Fruit fly (Drosophila melanogaster) whole organism, embryonic: ENCODE measurements around the gene CG32447.

Source experiments
- Atf3 ChIP-seq: fragments of 200-800 bp; sonication (Bioruptor generic); optimal IDR thresholded peaks from 3 replicates; lab custom pipeline; 2016; ENCODE audit warnings: missing biosample characterization, missing genetic modification characterization
- CG10366 ChIP-seq: fragments of 200-800 bp; sonication (Bioruptor generic); IDR thresholded peaks from 2 replicates; pipeline ENCODE4 v1.3.6; 2022; ENCODE audit warnings: missing biosample characterization, missing genetic modification characterization
- CG11247 ChIP-seq: fragments of 200-800 bp; sonication (Bioruptor generic); IDR thresholded peaks from 2 replicates; pipeline ENCODE4 v1.3.6; 2022; ENCODE audit warnings: missing biosample characterization, missing genetic modification characterization
- CG1233 ChIP-seq: fragments of 200-800 bp; sonication (Bioruptor generic); optimal IDR thresholded peaks from 4 replicates; lab custom pipeline; 2018; ENCODE audit warnings: missing biosample characterization, mild to moderate bottlenecking, missing genetic modification characterization
- CG14965 ChIP-seq: fragments of 200-800 bp; sonication (Bioruptor generic); optimal IDR thresholded peaks from 2 replicates; lab custom pipeline; 2016; ENCODE audit warnings: missing biosample characterization, missing genetic modification characterization, borderline replicate concordance
- CG15601 ChIP-seq: fragments of 200-800 bp; sonication (Bioruptor generic); optimal IDR thresholded peaks from 3 replicates; lab custom pipeline; 2019; ENCODE audit warnings: missing biosample characterization, mild to moderate bottlenecking, missing genetic modification characterization, moderate library complexity
- CG1602 ChIP-seq: fragments of 200-800 bp; sonication (Bioruptor generic); optimal IDR thresholded peaks from 3 replicates; lab custom pipeline; 2016; ENCODE audit warnings: missing biosample characterization, missing genetic modification characterization
- CG16813 ChIP-seq: fragments of 200-800 bp; sonication (Bioruptor generic); IDR thresholded peaks from 3 replicates; pipeline ENCODE4 v1.3.6; 2022; ENCODE audit warnings: missing biosample characterization, missing genetic modification characterization; ENCODE audit not compliant: partially characterized antibody
- CG17186 ChIP-seq: fragments of 200-800 bp; sonication (Bioruptor generic); optimal IDR thresholded peaks from 3 replicates; lab custom pipeline; 2017; ENCODE audit warnings: missing biosample characterization, missing genetic modification reagents, missing genetic modification characterization
- CG17359 ChIP-seq: fragments of 200-800 bp; sonication (Bioruptor generic); optimal IDR thresholded peaks from 3 replicates; lab custom pipeline; 2018; ENCODE audit warnings: missing biosample characterization, mild to moderate bottlenecking, missing genetic modification characterization, moderate library complexity
- CG17912 ChIP-seq: fragments of 200-800 bp; sonication (Bioruptor generic); optimal IDR thresholded peaks from 2 replicates; lab custom pipeline; 2018; ENCODE audit warnings: missing biosample characterization, mild to moderate bottlenecking, missing genetic modification characterization
- CG18764 ChIP-seq: fragments of 200-800 bp; sonication (Bioruptor generic); optimal IDR thresholded peaks from 3 replicates; lab custom pipeline; 2016; ENCODE audit warnings: missing biosample characterization, missing genetic modification characterization
- CG2678 ChIP-seq: fragments of 200-800 bp; sonication (Bioruptor generic); optimal IDR thresholded peaks from 3 replicates; lab custom pipeline; 2019; ENCODE audit warnings: missing biosample characterization, mild to moderate bottlenecking, missing genetic modification characterization, moderate library complexity
- CG2889 ChIP-seq: fragments of 200-800 bp; sonication (Bioruptor generic); IDR thresholded peaks from 3 replicates; pipeline ENCODE4 v1.3.6; 2022; ENCODE audit warnings: missing biosample characterization, missing genetic modification characterization
- CG3065 ChIP-seq: fragments of 200-800 bp; sonication (Bioruptor generic); optimal IDR thresholded peaks from 2 replicates; lab custom pipeline; 2016; ENCODE audit warnings: missing biosample characterization, missing genetic modification characterization
- CG32532 ChIP-seq: fragments of 200-800 bp; sonication (Bioruptor generic); IDR thresholded peaks from 2 replicates; pipeline ENCODE4 v1.3.6; 2022; ENCODE audit warnings: missing biosample characterization, missing genetic modification characterization
- CG32767 ChIP-seq: fragments of 200-800 bp; sonication (Bioruptor generic); IDR thresholded peaks from 2 replicates; pipeline ENCODE4 v1.3.6; 2022; ENCODE audit warnings: missing biosample characterization, missing genetic modification characterization
- CG7271 ChIP-seq: fragments of 200-800 bp; sonication (Bioruptor generic); optimal IDR thresholded peaks from 2 replicates; lab custom pipeline; 2018; ENCODE audit warnings: missing biosample characterization, mild to moderate bottlenecking, missing genetic modification characterization, moderate library complexity
- CG8765 ChIP-seq: fragments of 200-800 bp; sonication (Bioruptor generic); IDR thresholded peaks from 2 replicates; pipeline ENCODE4 v1.3.6; 2022; ENCODE audit warnings: missing biosample characterization, missing genetic modification characterization
- CG8924 ChIP-seq: fragments of 200-800 bp; optimal IDR thresholded peaks from 3 replicates; lab custom pipeline; 2019; ENCODE audit warnings: missing biosample characterization, mild to moderate bottlenecking, missing genetic modification characterization, moderate library complexity
- CHES-1-like ChIP-seq: fragments of 200-800 bp; sonication (Bioruptor generic); optimal IDR thresholded peaks from 2 replicates; lab custom pipeline; 2016; ENCODE audit warnings: missing biosample characterization, missing genetic modification characterization
- E2f1 ChIP-seq: fragments of 200-800 bp; sonication (Bioruptor generic); IDR thresholded peaks from 2 replicates; pipeline ENCODE4 v1.3.6; 2022; ENCODE audit warnings: missing biosample characterization, missing genetic modification characterization
- Elba2 ChIP-seq: fragments of 200-800 bp; sonication (Bioruptor generic); optimal IDR thresholded peaks from 3 replicates; lab custom pipeline; 2016; ENCODE audit warnings: missing biosample characterization, missing genetic modification characterization
- Ets97D ChIP-seq: fragments of 200-800 bp; sonication (Bioruptor generic); optimal IDR thresholded peaks from 3 replicates; lab custom pipeline; 2016; ENCODE audit warnings: missing biosample characterization, missing genetic modification characterization
- HLH54F ChIP-seq: fragments of 200-800 bp; sonication (Bioruptor generic); optimal IDR thresholded peaks from 3 replicates; lab custom pipeline; 2016; ENCODE audit warnings: missing biosample characterization, missing genetic modification characterization
- HmgD ChIP-seq: fragments of 200-800 bp; sonication (Bioruptor generic); optimal IDR thresholded peaks from 3 replicates; lab custom pipeline; 2016; ENCODE audit warnings: missing biosample characterization, missing genetic modification characterization
- HmgZ ChIP-seq: fragments of 200-800 bp; sonication (Bioruptor generic); optimal IDR thresholded peaks from 2 replicates; lab custom pipeline; 2018; ENCODE audit warnings: missing biosample characterization, mild to moderate bottlenecking, missing genetic modification characterization
- Lhr ChIP-seq: fragments of 200-800 bp; sonication (Bioruptor generic); optimal IDR thresholded peaks from 3 replicates; lab custom pipeline; 2017; ENCODE audit warnings: mild to moderate bottlenecking, missing biosample characterization, missing genetic modification reagents, missing genetic modification characterization
- MTF-1 ChIP-seq: fragments of 200-800 bp; sonication (Bioruptor generic); optimal IDR thresholded peaks from 2 replicates; lab custom pipeline; 2018; ENCODE audit warnings: missing biosample characterization, mild to moderate bottlenecking, missing genetic modification characterization, borderline replicate concordance
- NFAT ChIP-seq: fragments of 200-800 bp; sonication (Bioruptor generic); IDR thresholded peaks from 2 replicates; pipeline ENCODE4 v1.3.6; 2022; ENCODE audit warnings: missing biosample characterization, missing genetic modification characterization
- Optix ChIP-seq: fragments of 200-800 bp; sonication (Bioruptor generic); IDR thresholded peaks from 3 replicates; pipeline ENCODE4 v1.3.6; 2022; ENCODE audit warnings: missing biosample characterization, missing genetic modification characterization
- PHDP ChIP-seq: fragments of 200-800 bp; sonication (Bioruptor generic); optimal IDR thresholded peaks from 3 replicates; lab custom pipeline; 2018; ENCODE audit warnings: missing biosample characterization, mild to moderate bottlenecking, missing genetic modification characterization, moderate library complexity
- Pdp1 ChIP-seq, 2 experiments: fragments of 200-800 bp; sonication (Bioruptor generic); optimal IDR thresholded peaks; 3 replicates each; lab custom pipeline; 2016; ENCODE audit warnings: missing biosample characterization in 2 of 2, missing genetic modification characterization in 2 of 2, mild to moderate bottlenecking in 1 of 2, moderate library complexity in 1 of 2
- Sin3A ChIP-seq: fragments of >200 bp; optimal IDR thresholded peaks from 2 replicates; lab custom pipeline; 2018
- Ssrp ChIP-seq: fragments of 200-800 bp; sonication (Bioruptor generic); optimal IDR thresholded peaks from 2 replicates; lab custom pipeline; 2018; ENCODE audit warnings: missing biosample characterization, mild to moderate bottlenecking, missing genetic modification characterization, moderate library complexity
- ab ChIP-seq: fragments of 200-800 bp; sonication (Bioruptor generic); optimal IDR thresholded peaks from 2 replicates; lab custom pipeline; 2016; ENCODE audit warnings: missing biosample characterization, missing genetic modification characterization
- aop ChIP-seq: fragments of 200-800 bp; sonication (Bioruptor generic); IDR thresholded peaks from 2 replicates; pipeline ENCODE4 v1.3.6; 2022; ENCODE audit warnings: missing biosample characterization, missing genetic modification characterization
- eyg ChIP-seq: fragments of 200-800 bp; sonication (Bioruptor generic); optimal IDR thresholded peaks from 3 replicates; lab custom pipeline; 2016; ENCODE audit warnings: missing biosample characterization, missing genetic modification characterization
- fd102C ChIP-seq: fragments of 200-800 bp; sonication (Bioruptor generic); optimal IDR thresholded peaks from 2 replicates; lab custom pipeline; 2018; ENCODE audit warnings: missing biosample characterization, mild to moderate bottlenecking, missing genetic modification characterization, moderate library complexity
- fd96Cb ChIP-seq: fragments of 200-800 bp; sonication (Bioruptor generic); optimal IDR thresholded peaks from 2 replicates; lab custom pipeline; 2018; ENCODE audit warnings: missing biosample characterization, mild to moderate bottlenecking, missing genetic modification characterization, moderate library complexity
- gt ChIP-seq: fragments of 200-800 bp; sonication (Bioruptor generic); IDR thresholded peaks from 2 replicates; pipeline ENCODE4 v1.3.6; 2022; ENCODE audit warnings: missing biosample characterization, missing genetic modification characterization
- jing ChIP-seq: fragments of 200-800 bp; sonication (Bioruptor generic); optimal IDR thresholded peaks from 2 replicates; lab custom pipeline; 2018; ENCODE audit warnings: missing biosample characterization, mild to moderate bottlenecking, missing genetic modification characterization
- lab ChIP-seq: fragments of 200-800 bp; sonication (Bioruptor generic); optimal IDR thresholded peaks from 3 replicates; lab custom pipeline; 2017; ENCODE audit warnings: missing biosample characterization, missing genetic modification characterization, mild to moderate bottlenecking, moderate library complexity, missing genetic modification reagents
- maf-S ChIP-seq: fragments of 200-800 bp; sonication (Bioruptor generic); optimal IDR thresholded peaks from 2 replicates; lab custom pipeline; 2016; ENCODE audit warnings: missing biosample characterization, missing genetic modification characterization
- peb ChIP-seq: fragments of 200-800 bp; sonication (Bioruptor generic); IDR thresholded peaks from 2 replicates; pipeline ENCODE4 v1.3.6; 2022; ENCODE audit warnings: missing biosample characterization, missing genetic modification characterization
- pfk ChIP-seq: fragments of 200-800 bp; sonication (Bioruptor generic); optimal IDR thresholded peaks from 2 replicates; lab custom pipeline; 2018; ENCODE audit warnings: missing biosample characterization, mild to moderate bottlenecking, missing genetic modification characterization, moderate library complexity
- ro ChIP-seq: fragments of 200-800 bp; sonication (Bioruptor generic); IDR thresholded peaks from 2 replicates; pipeline ENCODE4 v1.3.6; 2022; ENCODE audit warnings: missing biosample characterization, missing genetic modification characterization
- row ChIP-seq: fragments of 200-800 bp; sonication (Bioruptor generic); IDR thresholded peaks from 3 replicates; pipeline ENCODE4 v1.3.6; 2022; ENCODE audit warnings: missing biosample characterization, missing genetic modification characterization
- sens ChIP-seq: fragments of 200-800 bp; sonication (Bioruptor generic); peaks from one replicate; lab custom pipeline; 2016; ENCODE audit warnings: missing biosample characterization, missing genetic modification characterization
- wdn ChIP-seq: fragments of 200-800 bp; sonication (Bioruptor generic); IDR thresholded peaks from 2 replicates; pipeline ENCODE4 v1.3.6; 2022; ENCODE audit warnings: missing biosample characterization, missing genetic modification characterization
- zen ChIP-seq: fragments of 200-800 bp; sonication (Bioruptor generic); optimal IDR thresholded peaks from 3 replicates; lab custom pipeline; 2018; ENCODE audit warnings: missing biosample characterization, mild to moderate bottlenecking, missing genetic modification characterization, moderate library complexity

CG32447 gene

DNA sequence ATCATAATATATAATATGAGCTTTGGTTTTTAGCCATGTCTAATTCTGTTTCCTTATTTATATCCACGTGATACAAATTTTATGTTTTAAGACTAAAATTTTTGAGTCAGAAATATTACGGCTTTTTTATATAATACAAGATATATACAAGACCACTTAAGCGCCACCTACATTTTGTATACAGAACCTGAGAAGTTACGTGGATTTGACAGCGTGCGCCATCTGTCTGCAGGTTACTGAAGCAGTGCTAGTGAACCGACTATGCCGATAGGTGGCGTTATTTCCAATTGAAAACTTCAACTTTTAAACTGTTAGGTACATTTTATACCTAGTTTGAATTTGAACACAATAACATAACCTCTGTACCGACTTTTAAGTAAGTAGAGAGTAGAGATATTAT, 53.4 kb downstream of the CG32447 start (continued):
- peak; percentile 27 for TF ChIP-seq MTF-1
- peak; percentile 34 for TF ChIP-seq lab (GFP tag; lab: Kevin White, UChicago)
- TF ChIP-seq Lhr (GFP tag; lab: Kevin White, UChicago) = peak; percentile 85
- peak; percentile 70 for TF ChIP-seq CG1233 (GFP tag; lab: Kevin White, UChicago)
- peak; percentile 50 for TF ChIP-seq CG17912
- peak; percentile 73 for TF ChIP-seq HmgZ (tag; lab: Kevin White, UChicago)
- peak; percentile 56 for TF ChIP-seq CG2678
- no peak for TF ChIP-seq CG2889 (GFP tag; lab: Robert Waterston, UW)
- peak; percentile 82 for TF ChIP-seq CG1602 (GFP tag; lab: Kevin White, UChicago)
- TF ChIP-seq pfk (GFP tag; lab: Kevin White, UChicago) = no peak
- TF ChIP-seq CG7271 = no peak
- peak; percentile 62 for TF ChIP-seq CG18764 (GFP tag; lab: Kevin White, UChicago)
- TF ChIP-seq jing (GFP tag; lab: Kevin White, UChicago) = peak; percentile 8
- TF ChIP-seq fd102C (GFP tag; lab: Kevin White, UChicago) = peak; percentile 9
- peak; percentile 72 for TF ChIP-seq CG17359 (tag; lab: Kevin White, UChicago)
- peak; percentile 38 for TF ChIP-seq fd96Cb (tag; lab: Kevin White, UChicago)
- TF ChIP-seq eyg (GFP tag; lab: Kevin White, UChicago) = peak; percentile 22
- no peak for TF ChIP-seq ro (GFP tag; lab: Robert Waterston, UW)
- TF ChIP-seq maf-S (GFP tag; lab: Kevin White, UChicago) = peak; percentile 30
- peak; percentile 81 for TF ChIP-seq zen
- no peak for TF ChIP-seq CG8765 (GFP tag; lab: Robert Waterston, UW)
- TF ChIP-seq CG16813 (GFP tag; lab: Robert Waterston, UW) = peak; percentile 37; the same call in 1 of the 3 replicates
- peak; percentile 65 for TF ChIP-seq PHDP (tag; lab: Kevin White, UChicago)
- TF ChIP-seq CG32532 (GFP tag; lab: Robert Waterston, UW) = peak; percentile 81
- peak; percentile 59 for TF ChIP-seq Elba2 (GFP tag; lab: Kevin White, UChicago)
- peak; percentile 65 for TF ChIP-seq Optix (GFP tag; lab: Robert Waterston, UW)
- peak; percentile 43 for TF ChIP-seq CHES-1-like
- peak; percentile 83 for TF ChIP-seq CG11247 (GFP tag; lab: Robert Waterston, UW)
- TF ChIP-seq gt (GFP tag; lab: Robert Waterston, UW) = no peak
- TF ChIP-seq E2f1 (GFP tag; lab: Robert Waterston, UW) = peak; percentile 55; the same call in 1 of the 2 replicates
- peak; percentile 89 for TF ChIP-seq sens (GFP tag; lab: Kevin White, UChicago)
- TF ChIP-seq CG3065 = peak; percentile 72
- TF ChIP-seq aop (GFP tag; lab: Robert Waterston, UW) = peak; percentile 55; the same call in 1 of the 2 replicates
- peak; percentile 88 for TF ChIP-seq NFAT (GFP tag; lab: Robert Waterston, UW)
- TF ChIP-seq CG10366 (GFP tag; lab: Robert Waterston, UW) = peak; percentile 69
- no peak for TF ChIP-seq CG8924 (tag; lab: Kevin White, UChicago)
- TF ChIP-seq CG14965 (GFP tag; lab: Kevin White, UChicago) = peak; percentile 75
- peak; percentile 64 to 97 for TF ChIP-seq Pdp1 (GFP tag; optimal IDR thresholded peaks at IDR 0.05; lab: Kevin White, UChicago)
- TF ChIP-seq wdn = no peak
- peak; percentile 46 for TF ChIP-seq Ssrp (tag; lab: Kevin White, UChicago)
- peak; percentile 74 for TF ChIP-seq Atf3
- TF ChIP-seq Sin3A (lab: Kevin White, UChicago) = no peak
- TF ChIP-seq CG15601 (tag; lab: Kevin White, UChicago) = peak; percentile 77
- TF ChIP-seq CG17186 (GFP tag; lab: Kevin White, UChicago) = no peak
- TF ChIP-seq HmgD = peak; percentile 84
- no peak for TF ChIP-seq CG32767 (GFP tag; lab: Robert Waterston, UW)
- peak; percentile 58 for TF ChIP-seq Ets97D
- peak; percentile 57 for TF ChIP-seq ab
- peak; percentile 39; the same call in 1 of the 2 replicates for TF ChIP-seq peb (GFP tag; lab: Robert Waterston, UW)
- TF ChIP-seq row = peak; percentile 64
- TF ChIP-seq HLH54F (GFP tag; lab: Kevin White, UChicago) = peak; percentile 50
